Worm (Caenorhabditis elegans) whole organism, L1 larva: ENCODE data around the gene nhr-137.

Experiments used
- efl-3 ChIP-seq: fragments of 200-800 bp; sonication (Bioruptor generic); optimal IDR thresholded peaks from 2 replicates; lab custom pipeline; 2018; ENCODE audit warnings: mild to moderate bottlenecking, missing genetic modification characterization, missing compliant biosample characterization
- nhr-19 ChIP-seq: fragments of 200-800 bp; sonication (Bioruptor generic); conservative IDR thresholded peaks from 2 replicates; pipeline ENCODE4 v1.3.6; 2022; ENCODE audit warnings: missing genetic modification characterization, missing compliant biosample characterization
- nhr-71 ChIP-seq: sonication (generic microtip); optimal IDR thresholded peaks from 2 replicates; lab custom pipeline; 2016; ENCODE audit warnings: mild to moderate bottlenecking, missing genetic modification characterization, moderate library complexity, missing compliant biosample characterization
- skn-1 ChIP-seq: fragments of 150-350 bp; optimal IDR thresholded peaks from 2 replicates; lab custom pipeline; 2014; ENCODE audit warnings: missing biosample characterization, missing genetic modification characterization
- snpc-4 ChIP-seq: fragments of 150-350 bp; optimal IDR thresholded peaks from 2 replicates; lab custom pipeline; 2014; ENCODE audit warnings: missing biosample characterization, missing genetic modification characterization
- tlp-1 ChIP-seq: fragments of 150-350 bp; optimal IDR thresholded peaks from 2 replicates; lab custom pipeline; 2014; ENCODE audit warnings: missing biosample characterization, missing genetic modification characterization
- unc-86 ChIP-seq: sonication (generic microtip); optimal IDR thresholded peaks from 2 replicates; lab custom pipeline; 2016; ENCODE audit warnings: missing genetic modification characterization, missing compliant biosample characterization
- xbp-1 ChIP-seq: sonication (generic microtip); optimal IDR thresholded peaks from 2 replicates; lab custom pipeline; 2016; ENCODE audit warnings: missing genetic modification characterization, missing compliant biosample characterization

DNA sequence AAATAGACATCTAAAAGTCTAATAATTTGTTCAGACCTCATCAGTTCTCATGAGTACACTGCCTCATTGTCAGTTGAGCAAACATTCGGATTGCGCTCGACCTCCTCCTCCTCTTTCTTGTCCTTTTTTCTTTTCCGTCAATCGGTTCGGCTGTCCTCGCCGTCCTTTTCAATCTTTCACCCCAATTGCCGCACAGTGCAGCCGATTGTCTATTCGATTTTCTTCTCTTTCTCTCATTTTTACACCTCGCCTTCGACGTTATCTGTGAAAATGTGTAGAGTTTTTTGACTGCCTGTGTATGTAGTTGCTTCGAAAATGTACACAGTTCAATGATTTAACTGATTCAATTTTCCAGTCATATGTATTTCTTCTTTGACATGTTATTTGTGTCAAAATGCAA, 15.6 kb downstream of the nhr-137 start:
- no peak for TF ChIP-seq unc-86 (tag; lab: Kevin White, UChicago)
- no peak for TF ChIP-seq xbp-1 (tag; lab: Kevin White, UChicago)
- no peak for TF ChIP-seq efl-3 (GFP tag; lab: Kevin White, UChicago)
- TF ChIP-seq tlp-1: no peak
- TF ChIP-seq snpc-4 (tag; lab: Kevin White, UChicago): no peak
- TF ChIP-seq nhr-71 (tag; lab: Kevin White, UChicago): no peak
- no peak for TF ChIP-seq skn-1 (tag; lab: Kevin White, UChicago)
- no peak for TF ChIP-seq nhr-19
